Fruit fly (Drosophila melanogaster): Measurements from ENCODE around the gene CG17271.

CG17271 gene

dm6 chr3R:20830153-20830695 lies 8.6 kb upstream of the CG17271 start, which contains the start of gene Adss (continued):
- peak; percentile 53; the same call in 2 of the 3 replicates for TF ChIP-seq row (GFP tag; IDR thresholded peaks at IDR 0.05)
- peak; percentile 22; the same call in 1 of the 2 replicates for TF ChIP-seq E2f1 (GFP tag; IDR thresholded peaks at IDR 0.05)
- TF ChIP-seq zen (tag; optimal IDR thresholded peaks at IDR 0.05), result no peak
- TF ChIP-seq ttk (GFP tag; IDR thresholded peaks at IDR 0.05), result 0 out of 2 replicates have a peak, but pooled peaks have one; percentile 14
- TF ChIP-seq Lim3 (GFP tag; IDR thresholded peaks at IDR 0.05), result no peak
- no peak for TF ChIP-seq yki (optimal IDR thresholded peaks at IDR 0.05)
- no peak for TF ChIP-seq H15 (GFP tag; IDR thresholded peaks at IDR 0.05)
- peak; percentile 59 for TF ChIP-seq CG7987 (GFP tag; optimal IDR thresholded peaks at IDR 0.05)
- TF ChIP-seq D (optimal IDR thresholded peaks at IDR 0.05), result peak; percentile 62
- no peak for TF ChIP-seq D (GFP tag; optimal IDR thresholded peaks at IDR 0.05)
- TF ChIP-seq Kr (GFP tag; optimal IDR thresholded peaks at IDR 0.05), result no peak
- no peak for TF ChIP-seq chm (GFP tag; IDR thresholded peaks at IDR 0.05)
- TF ChIP-seq rib (GFP tag; IDR thresholded peaks at IDR 0.05), result peak; percentile 52; the same call in 1 of the 2 replicates
- peak; percentile 18 for TF ChIP-seq Bdp1 (GFP tag; optimal IDR thresholded peaks at IDR 0.05)
- TF ChIP-seq CG2889 (GFP tag; IDR thresholded peaks at IDR 0.05), result 0 out of 3 replicates have a peak, but pooled peaks have one; percentile 40
- no peak; the same call in 2 of the 3 replicates for TF ChIP-seq Mrtf (GFP tag; IDR thresholded peaks at IDR 0.05)
- TF ChIP-seq CG6854 (GFP tag; optimal IDR thresholded peaks at IDR 0.05), result no peak
- TF ChIP-seq chn (GFP tag; optimal IDR thresholded peaks at IDR 0.05), result peak; percentile 35
- TF ChIP-seq HLH54F (GFP tag; optimal IDR thresholded peaks at IDR 0.05), result no peak
- peak; percentile 12 for TF ChIP-seq Sry-δ (GFP tag; optimal IDR thresholded peaks at IDR 0.05)
- TF ChIP-seq CG14441 (GFP tag; IDR thresholded peaks at IDR 0.05), result no peak
- TF ChIP-seq HLHmδ (GFP tag; optimal IDR thresholded peaks at IDR 0.05), result peak; percentile 94
- TF ChIP-seq CG3726 (GFP tag; IDR thresholded peaks at IDR 0.05), result no peak
- no peak for TF ChIP-seq CG31365 (tag; optimal IDR thresholded peaks at IDR 0.05)
- TF ChIP-seq CG10565 (GFP tag; optimal IDR thresholded peaks at IDR 0.05), result no peak
- no peak for TF ChIP-seq ERR (GFP tag; optimal IDR thresholded peaks at IDR 0.05)
- peak in 1 of 3 experiments; percentile 43 for TF ChIP-seq Stat92E (GFP tag; optimal IDR thresholded peaks at IDR 0.05)
- peak; percentile 7 for TF ChIP-seq CG12155 (GFP tag; optimal IDR thresholded peaks at IDR 0.05)
- no peak for TF ChIP-seq CG33557 (GFP tag; optimal IDR thresholded peaks at IDR 0.05)
- TF ChIP-seq ro (GFP tag; IDR thresholded peaks at IDR 0.05), result no peak
- TF ChIP-seq crc (GFP tag; optimal IDR thresholded peaks at IDR 0.05), result no peak
- no peak for TF ChIP-seq ken (GFP tag; IDR thresholded peaks at IDR 0.05)
- TF ChIP-seq gcm (GFP tag; optimal IDR thresholded peaks at IDR 0.05), result peak; percentile 57
- peak; percentile 9 for TF ChIP-seq disco-r (GFP tag; optimal IDR thresholded peaks at IDR 0.05)
- TF ChIP-seq Ptx1 (GFP tag; IDR thresholded peaks at IDR 0.05), result no peak
- peak in 1 of 2 experiments; percentile 26 for TF ChIP-seq Trl (optimal IDR thresholded peaks at IDR 0.05)
- peak; percentile 56 for TF ChIP-seq Trl (GFP tag; optimal IDR thresholded peaks at IDR 0.05)
- TF ChIP-seq Vsx1 (GFP tag; optimal IDR thresholded peaks at IDR 0.05), result no peak
- no peak for TF ChIP-seq Xrp1 (GFP tag; IDR thresholded peaks at IDR 0.05)
- TF ChIP-seq Ets65A (GFP tag), result no peak
- peak; percentile 63 for TF ChIP-seq MTF-1 (GFP tag; optimal IDR thresholded peaks at IDR 0.05; ENCODE audit: borderline replicate concordance)
- peak; percentile 59 for TF ChIP-seq Rfx (GFP tag; IDR thresholded peaks at IDR 0.05)
- no peak for TF ChIP-seq CG15011 (GFP tag; optimal IDR thresholded peaks at IDR 0.05)
- TF ChIP-seq Dbx (GFP tag; IDR thresholded peaks at IDR 0.05), result peak; percentile 77; the same call in 2 of the 3 replicates
- no peak for TF ChIP-seq Atf-2 (GFP tag; optimal IDR thresholded peaks at IDR 0.05)
- no peak for TF ChIP-seq Aef1 (GFP tag; IDR thresholded peaks at IDR 0.05)
- TF ChIP-seq CG17186 (GFP tag; optimal IDR thresholded peaks at IDR 0.05), result peak; percentile 89
- TF ChIP-seq eyg (GFP tag; optimal IDR thresholded peaks at IDR 0.05), result peak; percentile 2
- peak; percentile 41; the same call in 1 of the 2 replicates for TF ChIP-seq vvl (GFP tag; IDR thresholded peaks at IDR 0.05)
- TF ChIP-seq HLH3B (GFP tag; IDR thresholded peaks at IDR 0.05), result no peak; the same call in 1 of the 2 replicates
- TF ChIP-seq odd (GFP tag; optimal IDR thresholded peaks at IDR 0.05), result no peak
- 0 out of 2 replicates have a peak, but pooled peaks have one; percentile 11 for TF ChIP-seq Awh (GFP tag; IDR thresholded peaks at IDR 0.05)
- TF ChIP-seq tgo (GFP tag; IDR thresholded peaks at IDR 0.05), result no peak
